Worm (Caenorhabditis elegans) whole organism, mixed stage, embryonic: Measurements from ENCODE around the gene T19D7.7.

Experiments used
- ces-1 ChIP-seq: fragments of 150-350 bp; optimal IDR thresholded peaks from 2 replicates; lab custom pipeline; 2014; ENCODE audit warnings: missing biosample characterization, missing genetic modification reagents, missing genetic modification characterization
- ham-2 ChIP-seq: fragments of 200-800 bp; sonication (Bioruptor generic); optimal IDR thresholded peaks from 2 replicates; lab custom pipeline; 2018; ENCODE audit warnings: mild to moderate bottlenecking, missing genetic modification characterization, missing compliant biosample characterization
- lin-13 ChIP-seq: fragments of 150-350 bp; optimal IDR thresholded peaks from 2 replicates; lab custom pipeline; 2014; ENCODE audit warnings: missing biosample characterization, missing genetic modification characterization
- snpc-4 ChIP-seq: fragments of 150-350 bp; optimal IDR thresholded peaks from 2 replicates; lab custom pipeline; 2014; ENCODE audit warnings: missing biosample characterization, missing genetic modification characterization
- sptf-1 ChIP-seq: sonication (generic microtip); optimal IDR thresholded peaks from 2 replicates; lab custom pipeline; 2017; ENCODE audit warnings: mild to moderate bottlenecking, missing genetic modification characterization, moderate library complexity, missing compliant biosample characterization
- unc-62 ChIP-seq: fragments of 150-350 bp; optimal IDR thresholded peaks from 2 replicates; lab custom pipeline; 2014; ENCODE audit warnings: missing biosample characterization, missing genetic modification reagents, missing genetic modification characterization

DNA sequence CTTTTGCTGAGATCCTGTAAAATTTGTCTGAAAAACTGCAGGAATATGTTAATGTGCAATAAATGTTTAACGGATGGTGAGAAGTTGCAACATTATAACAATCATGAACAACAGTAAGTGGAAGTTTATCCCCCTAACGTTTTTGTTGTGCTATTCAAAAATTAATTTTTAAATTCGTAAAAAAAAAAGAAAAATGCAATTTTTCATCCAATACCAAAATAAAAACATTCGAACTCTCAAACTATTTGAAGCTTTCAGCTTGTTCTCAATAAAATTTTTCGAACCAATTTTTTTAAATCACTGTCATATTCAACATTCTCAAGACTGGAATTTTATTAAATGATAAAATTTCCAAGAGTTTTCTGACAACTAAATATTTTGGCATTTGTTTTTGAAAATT is 10.8 kb upstream of the T19D7.7 start, which contains the start of gene ncam-1:
- TF ChIP-seq snpc-4 (tag; lab: Kevin White, UChicago) (no peak), ham-2 (no peak), sptf-1 (tag; lab: Kevin White, UChicago) (no peak), unc-62 (GFP tag; lab: Kevin White, UChicago) (no peak), ces-1 (GFP tag; lab: Kevin White, UChicago) (no peak), lin-13 (tag; lab: Kevin White, UChicago) (no peak)
